Worm (Caenorhabditis elegans): Measurements from ENCODE around the gene C45G9.14.

The C45G9.14 gene

ce11 chrIII:5071509-5071908, 26.7 kb downstream of the C45G9.14 start, which contains the start of gene C45G9.12:
C45G9.12 (minus strand) TSS chrIII:5071609.
- TF ChIP-seq spr-3 (GFP tag; optimal IDR thresholded peaks at IDR 0.05) (no peak), dmd-6 (GFP tag; IDR thresholded peaks at IDR 0.05) (no peak), arid-1 (GFP tag; conservative IDR thresholded peaks at IDR 0.05) (no peak), zip-11 (GFP tag; IDR thresholded peaks at IDR 0.05) (no peak), Y75B8A.6 (GFP tag; IDR thresholded peaks at IDR 0.05) (no peak), ceh-44 (GFP tag; IDR thresholded peaks at IDR 0.05) (no peak), fos-1 (tag; optimal IDR thresholded peaks at IDR 0.05) (no peak), ctbp-1 (GFP tag; IDR thresholded peaks at IDR 0.05) (no peak)

ce11 chrIII:5074398-5074797, 29.6 kb downstream of the C45G9.14 start, which contains the start of gene ttbk-6:
ttbk-6 (plus strand) TSS chrIII:5074698.
- TF ChIP-seq pqm-1 (tag; optimal IDR thresholded peaks at IDR 0.05) (no peak), egl-27 (tag; optimal IDR thresholded peaks at IDR 0.05) (no peak), dmd-6 (GFP tag; IDR thresholded peaks at IDR 0.05) (no peak), nhr-237 (tag; optimal IDR thresholded peaks at IDR 0.05) (no peak), nhr-102 (tag; optimal IDR thresholded peaks at IDR 0.05) (no peak), ceh-44 (GFP tag; IDR thresholded peaks at IDR 0.05) (no peak), mdt-29 (GFP tag; IDR thresholded peaks at IDR 0.05) (no peak), set-16 (GFP tag; IDR thresholded peaks at IDR 0.05) (no peak), daf-19 (GFP tag; conservative IDR thresholded peaks at IDR 0.05) (no peak), lin-38 (GFP tag; IDR thresholded peaks at IDR 0.05) (no peak), ztf-7 (tag; optimal IDR thresholded peaks at IDR 0.05) (no peak), nhr-42 (GFP tag; IDR thresholded peaks at IDR 0.05) (no peak), lin-1 (GFP tag; IDR thresholded peaks at IDR 0.05) (no peak), zfp-2 (tag; optimal IDR thresholded peaks at IDR 0.05) (no peak), nhr-10 (tag; optimal IDR thresholded peaks at IDR 0.05) (no peak), ama-1 (optimal IDR thresholded peaks at IDR 0.05) (no peak), nhr-48 (tag; optimal IDR thresholded peaks at IDR 0.05) (no peak), aha-1 (tag) (no peak), dpl-1 (GFP tag; optimal IDR thresholded peaks at IDR 0.05) (no peak)

- TF ChIP-seq lin-38 (GFP tag; IDR thresholded peaks at IDR 0.05): peak; percentile 52
- TF ChIP-seq pqm-1 (tag; optimal IDR thresholded peaks at IDR 0.05): no peak
- peak; percentile 58 for TF ChIP-seq mes-2 (tag; optimal IDR thresholded peaks at IDR 0.05; ENCODE audit: poor library complexity, severe bottlenecking)
- TF ChIP-seq ceh-62 (tag; optimal IDR thresholded peaks at IDR 0.05): no peak
- no peak for TF ChIP-seq lin-15B (tag; optimal IDR thresholded peaks at IDR 0.05)
- TF ChIP-seq unc-130 (GFP tag; optimal IDR thresholded peaks at IDR 0.05): peak; percentile 6
These were observed 31.8 kb downstream of the C45G9.14 start for ce11 chrIII:5076569-5076968.

ce11 chrIII:5077150-5077814, 32.5 kb downstream of the C45G9.14 start, which contains the start of gene alh-1:
alh-1 (plus strand) TSS chrIII:5077764.
- peak; percentile 53 for TF ChIP-seq mxl-3 (GFP tag; optimal IDR thresholded peaks at IDR 0.05)
- TF ChIP-seq daf-19 (GFP tag; conservative IDR thresholded peaks at IDR 0.05): no peak
- peak; percentile 78 for TF ChIP-seq pqm-1 (tag; optimal IDR thresholded peaks at IDR 0.05)
- TF ChIP-seq dpl-1 (GFP tag; optimal IDR thresholded peaks at IDR 0.05): no peak
- peak; percentile 75 for TF ChIP-seq hlh-11 (tag; optimal IDR thresholded peaks at IDR 0.05)
- TF ChIP-seq Y5F2A.4 (GFP tag; optimal IDR thresholded peaks at IDR 0.05): no peak
- TF ChIP-seq T26A8.4 (GFP tag; IDR thresholded peaks at IDR 0.05): no peak
- no peak for TF ChIP-seq ztf-7 (tag; optimal IDR thresholded peaks at IDR 0.05)
- TF ChIP-seq nhr-28 (tag; optimal IDR thresholded peaks at IDR 0.05): peak; percentile 54
- no peak for TF ChIP-seq pha-4 (GFP tag; IDR thresholded peaks at IDR 0.05)
- TF ChIP-seq pha-4 (tag; optimal IDR thresholded peaks at IDR 0.05): peak; percentile 23
- TF ChIP-seq lsy-2 (tag; optimal IDR thresholded peaks at IDR 0.05): peak in 1 of 2 experiments; percentile 12
- TF ChIP-seq unc-130 (GFP tag; optimal IDR thresholded peaks at IDR 0.05): no peak
- no peak for TF ChIP-seq lim-7 (GFP tag; IDR thresholded peaks at IDR 0.05)
- peak in 1 of 2 experiments; percentile 67 for TF ChIP-seq mdl-1 (tag; optimal IDR thresholded peaks at IDR 0.05)
- peak in 1 of 2 experiments; percentile 74 for TF ChIP-seq unc-62 (GFP tag; optimal IDR thresholded peaks at IDR 0.05 in 1 of 2)
- no peak for TF ChIP-seq unc-62 (tag; optimal IDR thresholded peaks at IDR 0.05)
- TF ChIP-seq egl-27 (tag; optimal IDR thresholded peaks at IDR 0.05): no peak
- TF ChIP-seq vab-7 (GFP tag; IDR thresholded peaks at IDR 0.05): no peak
- TF ChIP-seq dmd-6 (GFP tag; IDR thresholded peaks at IDR 0.05): peak; percentile 73
- no peak for TF ChIP-seq zip-2 (tag; optimal IDR thresholded peaks at IDR 0.05)
- TF ChIP-seq tra-1 (GFP tag; IDR thresholded peaks at IDR 0.05): no peak
- TF ChIP-seq lin-1 (GFP tag; IDR thresholded peaks at IDR 0.05): no peak
- no peak for TF ChIP-seq zip-11 (GFP tag; IDR thresholded peaks at IDR 0.05)
- no peak for TF ChIP-seq attf-4 (tag; optimal IDR thresholded peaks at IDR 0.05)
- TF ChIP-seq nhr-77 (tag; optimal IDR thresholded peaks at IDR 0.05): peak; percentile 35
